Fruit fly (Drosophila melanogaster) whole organism, embryonic: ENCODE measurements around the gene fz4.

Experiments
- Atf-2 ChIP-seq: fragments of 200-800 bp; sonication (Bioruptor generic); optimal IDR thresholded peaks from 2 replicates; lab custom pipeline; 2016; ENCODE audit warnings: missing biosample characterization, missing genetic modification characterization
- Blimp-1 ChIP-seq: fragments of 200-800 bp; sonication (Bioruptor generic); optimal IDR thresholded peaks from 3 replicates; lab custom pipeline; 2018; ENCODE audit warnings: missing biosample characterization, missing genetic modification characterization, mild to moderate bottlenecking, moderate library complexity, missing genetic modification reagents
- CG11696 ChIP-seq: fragments of 200-800 bp; sonication (Bioruptor generic); IDR thresholded peaks from 2 replicates; pipeline ENCODE4 v1.3.6; 2022; ENCODE audit warnings: missing biosample characterization, missing genetic modification characterization
- CG14014 ChIP-seq: fragments of 200-800 bp; sonication (Bioruptor generic); IDR thresholded peaks from 2 replicates; pipeline ENCODE4 v1.3.6; 2022; ENCODE audit warnings: missing biosample characterization, missing genetic modification characterization
- CG14050 ChIP-seq: fragments of 200-800 bp; sonication (Bioruptor generic); IDR thresholded peaks from 3 replicates; pipeline ENCODE4 v1.3.6; 2022; ENCODE audit warnings: missing biosample characterization, missing genetic modification characterization
- CG15601 ChIP-seq: fragments of 200-800 bp; sonication (Bioruptor generic); optimal IDR thresholded peaks from 3 replicates; lab custom pipeline; 2019; ENCODE audit warnings: missing biosample characterization, mild to moderate bottlenecking, missing genetic modification characterization, moderate library complexity
- CG18262 ChIP-seq: fragments of 200-800 bp; optimal IDR thresholded peaks from 3 replicates; lab custom pipeline; 2019; ENCODE audit warnings: missing biosample characterization, mild to moderate bottlenecking, missing genetic modification characterization, moderate library complexity
- CG30020 ChIP-seq: fragments of 200-800 bp; optimal IDR thresholded peaks from 2 replicates; lab custom pipeline; 2019; ENCODE audit warnings: missing biosample characterization, mild to moderate bottlenecking, missing genetic modification characterization, moderate library complexity
- CG31388 ChIP-seq: fragments of 200-800 bp; sonication (Bioruptor generic); optimal IDR thresholded peaks from 2 replicates; lab custom pipeline; 2016; ENCODE audit warnings: missing biosample characterization, missing genetic modification characterization
- CG31441 ChIP-seq: fragments of 200-800 bp; sonication (Bioruptor generic); IDR thresholded peaks from 2 replicates; pipeline ENCODE4 v1.3.6; 2022; ENCODE audit warnings: missing biosample characterization, missing genetic modification characterization
- CG32767 ChIP-seq: fragments of 200-800 bp; sonication (Bioruptor generic); IDR thresholded peaks from 2 replicates; pipeline ENCODE4 v1.3.6; 2022; ENCODE audit warnings: missing biosample characterization, missing genetic modification characterization
- CG4360 ChIP-seq: fragments of 200-800 bp; sonication (Bioruptor generic); IDR thresholded peaks from 2 replicates; pipeline ENCODE4 v1.3.6; 2022; ENCODE audit warnings: missing biosample characterization, missing genetic modification characterization
- CG6683 ChIP-seq: fragments of 200-800 bp; sonication (Bioruptor generic); optimal IDR thresholded peaks from 2 replicates; lab custom pipeline; 2017; ENCODE audit warnings: missing biosample characterization, mild to moderate bottlenecking, missing genetic modification characterization, missing genetic modification reagents
- CG6813 ChIP-seq: fragments of 200-800 bp; sonication (Bioruptor generic); optimal IDR thresholded peaks from 2 replicates; lab custom pipeline; 2017; ENCODE audit warnings: missing biosample characterization, missing genetic modification characterization, mild to moderate bottlenecking, moderate library complexity, missing genetic modification reagents
- CG7987 ChIP-seq: fragments of 200-800 bp; sonication (Bioruptor generic); optimal IDR thresholded peaks from 2 replicates; lab custom pipeline; 2018; ENCODE audit warnings: missing biosample characterization, mild to moderate bottlenecking, missing genetic modification characterization, moderate library complexity
- CkIIα-i1 ChIP-seq: fragments of 200-800 bp; sonication (Bioruptor generic); IDR thresholded peaks from 2 replicates; pipeline ENCODE4 v1.3.6; 2022; ENCODE audit warnings: missing biosample characterization, missing genetic modification characterization
- D ChIP-seq, 2 experiments: fragments of 200-800 bp in 1 of 2; fragments of >200 bp in 1 of 2; sonication (Bioruptor generic) in 1 of 2; optimal IDR thresholded peaks; 2 replicates in 1 of 2; 3 replicates in 1 of 2; lab custom pipeline; 2017; ENCODE audit warnings: mild to moderate bottlenecking in 1 of 2, missing biosample characterization in 1 of 2, missing genetic modification characterization in 1 of 2, missing genetic modification reagents in 1 of 2
- Dfd ChIP-seq, 2 experiments: fragments of >200 bp; optimal IDR thresholded peaks; 2 replicates each; lab custom pipeline; 2017; ENCODE audit warnings: missing biosample characterization in 2 of 2, missing genetic modification characterization in 2 of 2
- E2f2 ChIP-seq: fragments of 200-800 bp; sonication (Bioruptor generic); IDR thresholded peaks from 2 replicates; pipeline ENCODE4 v1.3.6; 2022; ENCODE audit warnings: missing biosample characterization, missing genetic modification characterization
- H15 ChIP-seq: fragments of 200-800 bp; sonication (Bioruptor generic); IDR thresholded peaks from 3 replicates; pipeline ENCODE4 v1.3.6; 2022; ENCODE audit warnings: missing biosample characterization, missing genetic modification characterization
- Kr ChIP-seq: fragments of 200-800 bp; sonication (Bioruptor generic); optimal IDR thresholded peaks from 2 replicates; lab custom pipeline; 2017; ENCODE audit warnings: missing biosample characterization, mild to moderate bottlenecking, missing genetic modification characterization
- NFAT ChIP-seq: fragments of 200-800 bp; sonication (Bioruptor generic); IDR thresholded peaks from 2 replicates; pipeline ENCODE4 v1.3.6; 2022; ENCODE audit warnings: missing biosample characterization, missing genetic modification characterization
- Nf-YB ChIP-seq: fragments of 200-800 bp; sonication (Bioruptor generic); optimal IDR thresholded peaks from 3 replicates; lab custom pipeline; 2019; ENCODE audit warnings: missing biosample characterization, mild to moderate bottlenecking, missing genetic modification characterization, moderate library complexity
- Oaz ChIP-seq: fragments of 200-800 bp; sonication (Bioruptor generic); IDR thresholded peaks from 2 replicates; pipeline ENCODE4 v1.3.6; 2022; ENCODE audit warnings: missing biosample characterization, missing genetic modification characterization
- Rfx ChIP-seq: fragments of 200-800 bp; sonication (Bioruptor generic); IDR thresholded peaks from 2 replicates; pipeline ENCODE4 v1.3.6; 2022; ENCODE audit warnings: missing biosample characterization, missing genetic modification characterization
- Ssrp ChIP-seq: fragments of 200-800 bp; sonication (Bioruptor generic); optimal IDR thresholded peaks from 2 replicates; lab custom pipeline; 2018; ENCODE audit warnings: missing biosample characterization, mild to moderate bottlenecking, missing genetic modification characterization, moderate library complexity
- Tbp ChIP-seq: fragments of >200 bp; optimal IDR thresholded peaks from 2 replicates; lab custom pipeline; 2018; ENCODE audit warnings: missing biosample characterization, missing genetic modification characterization
- Usf ChIP-seq: fragments of 200-800 bp; sonication (Bioruptor generic); optimal IDR thresholded peaks from 2 replicates; lab custom pipeline; 2017; ENCODE audit warnings: missing genotype, missing biosample characterization, missing genetic modification characterization
- cwo ChIP-seq: fragments of 200-800 bp; sonication (Bioruptor generic); optimal IDR thresholded peaks from 3 replicates; lab custom pipeline; 2017; ENCODE audit warnings: missing biosample characterization, missing genetic modification characterization, mild to moderate bottlenecking, moderate library complexity, missing genetic modification reagents
- emc ChIP-seq: fragments of 200-800 bp; sonication (Bioruptor generic); optimal IDR thresholded peaks from 2 replicates; lab custom pipeline; 2016; ENCODE audit warnings: missing biosample characterization, missing genetic modification characterization
- ems ChIP-seq: fragments of 200-800 bp; sonication (Bioruptor generic); optimal IDR thresholded peaks from 3 replicates; lab custom pipeline; 2016; ENCODE audit warnings: missing biosample characterization, missing genetic modification characterization
- esg ChIP-seq: fragments of 200-800 bp; sonication (Bioruptor generic); conservative IDR thresholded peaks from 2 replicates; pipeline ENCODE4 v1.3.6; 2022; ENCODE audit warnings: missing biosample characterization, missing genetic modification characterization
- eyg ChIP-seq: fragments of 200-800 bp; sonication (Bioruptor generic); optimal IDR thresholded peaks from 3 replicates; lab custom pipeline; 2016; ENCODE audit warnings: missing biosample characterization, missing genetic modification characterization
- fd64A ChIP-seq: fragments of 200-800 bp; sonication (Bioruptor generic); optimal IDR thresholded peaks from 3 replicates; lab custom pipeline; 2018; ENCODE audit warnings: missing biosample characterization, mild to moderate bottlenecking, missing genetic modification characterization
- ftz-f1 ChIP-seq: fragments of 200-800 bp; sonication (Bioruptor generic); optimal IDR thresholded peaks from 2 replicates; lab custom pipeline; 2016; ENCODE audit warnings: missing biosample characterization, missing genetic modification characterization
- gcm2 ChIP-seq: fragments of 200-800 bp; sonication (Bioruptor generic); optimal IDR thresholded peaks from 2 replicates; lab custom pipeline; 2016; ENCODE audit warnings: missing biosample characterization, missing genetic modification characterization
- hbn ChIP-seq: fragments of 200-800 bp; sonication (Bioruptor generic); IDR thresholded peaks from 2 replicates; pipeline ENCODE4 v1.3.6; 2022; ENCODE audit warnings: missing biosample characterization, missing genetic modification characterization; ENCODE audit not compliant: partially characterized antibody
- insv ChIP-seq, 2 experiments: fragments of 200-800 bp; sonication (Bioruptor generic); optimal IDR thresholded peaks; 3 replicates each; lab custom pipeline; 2016 to 2018; ENCODE audit warnings: missing biosample characterization in 2 of 2, missing genetic modification characterization in 2 of 2
- lbe ChIP-seq: fragments of 200-800 bp; sonication (Bioruptor generic); optimal IDR thresholded peaks from 2 replicates; lab custom pipeline; 2016; ENCODE audit warnings: missing biosample characterization, mild to moderate bottlenecking, missing genetic modification characterization
- odd ChIP-seq: fragments of 200-800 bp; sonication (Bioruptor generic); optimal IDR thresholded peaks from 2 replicates; lab custom pipeline; 2017; ENCODE audit warnings: missing biosample characterization, mild to moderate bottlenecking, missing genetic modification characterization
- otp ChIP-seq: fragments of 200-800 bp; sonication (Bioruptor generic); IDR thresholded peaks from 3 replicates; pipeline ENCODE4, ENCODE4 v1.3.6; 2022; ENCODE audit warnings: missing biosample characterization, missing genetic modification characterization
- pros ChIP-seq: fragments of 200-800 bp; sonication (Bioruptor generic); optimal IDR thresholded peaks from 3 replicates; lab custom pipeline; 2019; ENCODE audit warnings: missing biosample characterization, mild to moderate bottlenecking, missing genetic modification characterization, moderate library complexity
- repo ChIP-seq: fragments of 200-800 bp; sonication (Bioruptor generic); optimal IDR thresholded peaks from 2 replicates; lab custom pipeline; 2016; ENCODE audit warnings: missing biosample characterization, missing genetic modification characterization
- ro ChIP-seq: fragments of 200-800 bp; sonication (Bioruptor generic); IDR thresholded peaks from 2 replicates; pipeline ENCODE4 v1.3.6; 2022; ENCODE audit warnings: missing biosample characterization, missing genetic modification characterization
- row ChIP-seq: fragments of 200-800 bp; sonication (Bioruptor generic); IDR thresholded peaks from 3 replicates; pipeline ENCODE4 v1.3.6; 2022; ENCODE audit warnings: missing biosample characterization, missing genetic modification characterization
- schlank ChIP-seq: fragments of 200-800 bp; sonication (Bioruptor generic); optimal IDR thresholded peaks from 2 replicates; lab custom pipeline; 2018; ENCODE audit warnings: missing biosample characterization, mild to moderate bottlenecking, missing genetic modification characterization
- sens-2 ChIP-seq: fragments of 200-800 bp; sonication (Bioruptor generic); IDR thresholded peaks from 2 replicates; pipeline ENCODE4 v1.3.6; 2022; ENCODE audit warnings: missing biosample characterization, missing genetic modification characterization
- sima ChIP-seq: fragments of 200-800 bp; sonication (Bioruptor generic); optimal IDR thresholded peaks from 2 replicates; lab custom pipeline; 2016; ENCODE audit warnings: missing biosample characterization, missing genetic modification characterization
- ssp ChIP-seq: fragments of 200-800 bp; sonication (Bioruptor generic); IDR thresholded peaks from 2 replicates; pipeline ENCODE4 v1.3.6; 2022; ENCODE audit warnings: missing biosample characterization, missing genetic modification characterization
- zfh2 ChIP-seq: fragments of 200-800 bp; sonication (Bioruptor generic); optimal IDR thresholded peaks from 2 replicates; lab custom pipeline; 2016; ENCODE audit warnings: missing biosample characterization, missing genetic modification characterization

Gene fz4

dm6 chrX:7096495-7096995 lies 13.6 kb downstream of the fz4 start (continued):
- TF ChIP-seq row (GFP tag; lab: Robert Waterston, UW) (peak; percentile 91), Usf (peak; percentile 51), CG7987 (peak; percentile 68), H15 (GFP tag; lab: Robert Waterston, UW) (no peak), Blimp-1 (GFP tag; lab: Kevin White, UChicago) (peak; percentile 78), sima (GFP tag; lab: Kevin White, UChicago) (no peak), ssp (GFP tag; lab: Robert Waterston, UW) (peak; percentile 56), CG6813 (GFP tag; lab: Kevin White, UChicago) (peak; percentile 88), eyg (GFP tag; lab: Kevin White, UChicago) (peak; percentile 58), schlank (tag; lab: Kevin White, UChicago) (peak; percentile 74), NFAT (GFP tag; lab: Robert Waterston, UW) (peak; percentile 70), esg (peak; percentile 74), Dfd (GFP tag; optimal IDR thresholded peaks at IDR 0.05; lab: Kevin White, UChicago) (no peak), Tbp (no peak), repo (GFP tag; lab: Kevin White, UChicago) (peak; percentile 43), ro (GFP tag; lab: Robert Waterston, UW) (peak; percentile 27; the same call in 1 of the 2 replicates), odd (peak; percentile 75), gcm2 (GFP tag; lab: Kevin White, UChicago) (peak; percentile 77), CkIIα-i1 (GFP tag; lab: Robert Waterston, UW) (no peak), CG31388 (GFP tag; lab: Kevin White, UChicago) (no peak), CG14050 (GFP tag; lab: Robert Waterston, UW) (peak; percentile 59), fd64A (GFP tag; lab: Kevin White, UChicago) (peak; percentile 54), CG4360 (GFP tag; lab: Robert Waterston, UW) (peak; percentile 72), sens-2 (0 out of 2 replicates have a peak, but pooled peaks have one; percentile 54), Atf-2 (peak; percentile 72), CG15601 (tag; lab: Kevin White, UChicago) (peak; percentile 76), zfh2 (GFP tag; lab: Kevin White, UChicago) (peak; percentile 69), lbe (GFP tag; lab: Kevin White, UChicago) (no peak), CG6683 (peak; percentile 77), Rfx (peak; percentile 87), otp (GFP tag; lab: Robert Waterston, UW) (peak; percentile 57; the same call in 2 of the 3 replicates), Ssrp (tag; lab: Kevin White, UChicago) (peak; percentile 81), CG11696 (GFP tag; lab: Robert Waterston, UW) (peak; percentile 96), cwo (peak; percentile 86), E2f2 (GFP tag; lab: Robert Waterston, UW) (peak; percentile 54), CG14014 (GFP tag; lab: Robert Waterston, UW) (peak; percentile 84), Oaz (GFP tag; lab: Robert Waterston, UW) (peak; percentile 63), insv (GFP tag; optimal IDR thresholded peaks at IDR 0.05; lab: Kevin White, UChicago) (peak in 1 of 2 experiments; percentile 19), Nf-YB (peak; percentile 63), CG32767 (GFP tag; lab: Robert Waterston, UW) (peak; percentile 72), CG18262 (tag; lab: Kevin White, UChicago) (peak; percentile 88), hbn (GFP tag; lab: Robert Waterston, UW) (no peak), D (optimal IDR thresholded peaks at IDR 0.05; lab: Kevin White, UChicago) (no peak), D (GFP tag; optimal IDR thresholded peaks at IDR 0.05; lab: Kevin White, UChicago) (peak; percentile 78), ems (GFP tag; lab: Kevin White, UChicago) (peak; percentile 71), pros (no peak), CG30020 (tag; lab: Kevin White, UChicago) (peak; percentile 60), CG31441 (peak; percentile 83), emc (GFP tag; lab: Kevin White, UChicago) (peak; percentile 23), ftz-f1 (GFP tag; lab: Kevin White, UChicago) (peak; percentile 42), Kr (no peak)
